Fruit fly (Drosophila melanogaster): Measurements from ENCODE around the gene NijC.

- TF ChIP-seq CG15336 (GFP tag; IDR thresholded peaks at IDR 0.05) (no peak), cyc (GFP tag; optimal IDR thresholded peaks at IDR 0.05) (no peak), spab (GFP tag; optimal IDR thresholded peaks at IDR 0.05) (no peak), OdsH (GFP tag; optimal IDR thresholded peaks at IDR 0.05) (no peak), CG3032 (tag; optimal IDR thresholded peaks at IDR 0.05) (no peak), Lpt (GFP tag; optimal IDR thresholded peaks at IDR 0.05) (no peak)
Observed at dm6 chr3R:12662531-12662930, 32.4 kb upstream of the NijC start, which contains the start of gene CG14395.

All from whole organism, prepupa.